Worm (Caenorhabditis elegans) whole organism, mixed stage, embryonic: ENCODE results near the gene T05G5.4.
A peak's percentile ranks its signal among the peaks of the same experiment; 100 is the strongest.

ENCODE experiments used
- bed-3 ChIP-seq: fragments of 200-800 bp; sonication (Bioruptor generic); optimal IDR thresholded peaks from 3 replicates; lab custom pipeline; 2018; ENCODE audit warnings: mild to moderate bottlenecking, missing genetic modification characterization, moderate library complexity, missing compliant biosample characterization
- blmp-1 ChIP-seq: fragments of 150-350 bp; optimal IDR thresholded peaks from 2 replicates; lab custom pipeline; 2014; ENCODE audit warnings: missing biosample characterization, missing genetic modification characterization
- ceh-43 ChIP-seq: fragments of 200-800 bp; sonication (Bioruptor generic); optimal IDR thresholded peaks from 2 replicates; lab custom pipeline; 2018; ENCODE audit warnings: mild to moderate bottlenecking, missing genetic modification characterization, moderate library complexity, missing compliant biosample characterization
- ceh-83 ChIP-seq: fragments of 200-800 bp; sonication (Bioruptor generic); optimal IDR thresholded peaks from 2 replicates; lab custom pipeline; 2018; ENCODE audit warnings: mild to moderate bottlenecking, missing genetic modification characterization, missing compliant biosample characterization
- ces-1 ChIP-seq: fragments of 150-350 bp; optimal IDR thresholded peaks from 2 replicates; lab custom pipeline; 2014; ENCODE audit warnings: missing biosample characterization, missing genetic modification reagents, missing genetic modification characterization
- cnd-1 ChIP-seq: fragments of 200-800 bp; sonication (Bioruptor generic); optimal IDR thresholded peaks from 2 replicates; lab custom pipeline; 2018; ENCODE audit warnings: mild to moderate bottlenecking, missing genetic modification characterization, missing compliant biosample characterization
- drap-1 ChIP-seq: fragments of 200-800 bp; sonication (Bioruptor generic); optimal IDR thresholded peaks from 3 replicates; lab custom pipeline; 2018; ENCODE audit warnings: mild to moderate bottlenecking, missing genetic modification characterization, missing compliant biosample characterization
- elt-1 ChIP-seq: sonication (generic microtip); optimal IDR thresholded peaks from 2 replicates; lab custom pipeline; 2017; ENCODE audit warnings: missing genetic modification characterization, mild to moderate bottlenecking, missing compliant biosample characterization, antibody characterized with exemption, moderate library complexity, borderline replicate concordance; ENCODE audit not compliant: insufficient read depth
- elt-3 ChIP-seq: fragments of 150-350 bp; optimal IDR thresholded peaks from 2 replicates; lab custom pipeline; 2014; ENCODE audit warnings: missing biosample characterization, missing genetic modification characterization
- flh-1 ChIP-seq: fragments of 200-800 bp; sonication (Bioruptor generic); optimal IDR thresholded peaks from 2 replicates; lab custom pipeline; 2018; ENCODE audit warnings: mild to moderate bottlenecking, missing genetic modification characterization, moderate library complexity, missing compliant biosample characterization
- ham-2 ChIP-seq: fragments of 200-800 bp; sonication (Bioruptor generic); optimal IDR thresholded peaks from 2 replicates; lab custom pipeline; 2018; ENCODE audit warnings: mild to moderate bottlenecking, missing genetic modification characterization, missing compliant biosample characterization
- hlh-1 ChIP-seq: fragments of 150-350 bp; optimal IDR thresholded peaks from 2 replicates; lab custom pipeline; 2014; ENCODE audit warnings: missing biosample characterization, missing genetic modification reagents, missing genetic modification characterization
- lin-13 ChIP-seq: fragments of 150-350 bp; optimal IDR thresholded peaks from 2 replicates; lab custom pipeline; 2014; ENCODE audit warnings: missing biosample characterization, missing genetic modification characterization
- lin-32 ChIP-seq: fragments of 200-800 bp; sonication (Bioruptor generic); optimal IDR thresholded peaks from 2 replicates; lab custom pipeline; 2018; ENCODE audit warnings: mild to moderate bottlenecking, missing genetic modification characterization, missing compliant biosample characterization
- lsy-2 ChIP-seq: fragments of 150-350 bp; optimal IDR thresholded peaks from 2 replicates; lab custom pipeline; 2014; ENCODE audit warnings: missing biosample characterization, missing genetic modification characterization
- mep-1 ChIP-seq: fragments of 150-350 bp; optimal IDR thresholded peaks from 2 replicates; lab custom pipeline; 2017; ENCODE audit warnings: missing biosample characterization, missing genetic modification reagents, missing genetic modification characterization, inconsistent platforms
- mls-2 ChIP-seq: sonication (generic microtip); optimal IDR thresholded peaks from 2 replicates; lab custom pipeline; 2016; ENCODE audit warnings: mild to moderate bottlenecking, missing genetic modification characterization, moderate library complexity, missing compliant biosample characterization
- nhr-12 ChIP-seq: fragments of 150-350 bp; optimal IDR thresholded peaks from 2 replicates; lab custom pipeline; 2014; ENCODE audit warnings: missing biosample characterization, missing genetic modification characterization
- nhr-2 ChIP-seq: fragments of 150-350 bp; optimal IDR thresholded peaks from 2 replicates; lab custom pipeline; 2014; ENCODE audit warnings: missing biosample characterization, missing genetic modification characterization
- nhr-237 ChIP-seq: fragments of 150-350 bp; optimal IDR thresholded peaks from 2 replicates; lab custom pipeline; 2014; ENCODE audit warnings: missing biosample characterization, missing genetic modification characterization
- nhr-28 ChIP-seq: fragments of 150-350 bp; optimal IDR thresholded peaks from 2 replicates; lab custom pipeline; 2014; ENCODE audit warnings: missing biosample characterization, missing genetic modification characterization
- nhr-76 ChIP-seq: sonication (generic microtip); optimal IDR thresholded peaks from 2 replicates; lab custom pipeline; 2017; ENCODE audit warnings: missing biosample characterization, missing genetic modification characterization
- pha-4 ChIP-seq: fragments of 150-350 bp; optimal IDR thresholded peaks from 2 replicates; lab custom pipeline; 2018; ENCODE audit warnings: missing biosample characterization, missing genetic modification reagents, missing genetic modification characterization
- sem-2 ChIP-seq: fragments of 200-800 bp; sonication (Bioruptor generic); optimal IDR thresholded peaks from 2 replicates; lab custom pipeline; 2018; ENCODE audit warnings: mild to moderate bottlenecking, missing genetic modification characterization, missing compliant biosample characterization
- snpc-4 ChIP-seq: fragments of 150-350 bp; optimal IDR thresholded peaks from 2 replicates; lab custom pipeline; 2014; ENCODE audit warnings: missing biosample characterization, missing genetic modification characterization
- sptf-1 ChIP-seq: sonication (generic microtip); optimal IDR thresholded peaks from 2 replicates; lab custom pipeline; 2017; ENCODE audit warnings: mild to moderate bottlenecking, missing genetic modification characterization, moderate library complexity, missing compliant biosample characterization
- tbx-8 ChIP-seq: fragments of 200-800 bp; sonication (Bioruptor generic); optimal IDR thresholded peaks from 2 replicates; lab custom pipeline; 2018; ENCODE audit warnings: mild to moderate bottlenecking, missing genetic modification characterization, moderate library complexity, missing compliant biosample characterization
- unc-120 ChIP-seq: sonication (generic microtip); optimal IDR thresholded peaks from 2 replicates; lab custom pipeline; 2017; ENCODE audit warnings: missing genetic modification characterization, missing compliant biosample characterization; ENCODE audit not compliant: poor library complexity, severe bottlenecking
- unc-39 ChIP-seq: fragments of 150-350 bp; optimal IDR thresholded peaks from 2 replicates; lab custom pipeline; 2014; ENCODE audit warnings: missing biosample characterization, missing genetic modification characterization
- unc-62 ChIP-seq: fragments of 150-350 bp; optimal IDR thresholded peaks from 2 replicates; lab custom pipeline; 2014; ENCODE audit warnings: missing biosample characterization, missing genetic modification reagents, missing genetic modification characterization
- ztf-11 ChIP-seq: fragments of 150-350 bp; optimal IDR thresholded peaks from 2 replicates; lab custom pipeline; 2014; ENCODE audit warnings: missing biosample characterization, missing genetic modification characterization

Gene T05G5.4

ce11 chrIII:9748694-9749093, at the start of gene T05G5.4:
Gene T05G5.4 (plus strand): TSS chrIII:9748934.
- TF ChIP-seq tbx-8 (no peak), lsy-2 (tag; lab: Kevin White, UChicago) (no peak), bed-3 (GFP tag; lab: Kevin White, UChicago) (no peak), blmp-1 (tag; lab: Kevin White, UChicago) (no peak), sptf-1 (no peak), elt-1 (no peak)

ce11 chrIII:9699576-9699975, 49.2 kb upstream of the T05G5.4 start, which contains the start of gene tlk-1:
Gene tlk-1 (plus strand): TSS chrIII:9699876.
- TF ChIP-seq flh-1 (GFP tag; lab: Kevin White, UChicago): no peak
- TF ChIP-seq lin-13: no peak
- TF ChIP-seq ztf-11 (tag; lab: Kevin White, UChicago): no peak
- no peak for TF ChIP-seq ceh-43 (GFP tag; lab: Kevin White, UChicago)
- no peak for TF ChIP-seq nhr-12 (tag; lab: Kevin White, UChicago)
- TF ChIP-seq nhr-76 (tag; lab: Kevin White, UChicago): no peak
- no peak for TF ChIP-seq unc-62 (GFP tag; lab: Kevin White, UChicago)
- TF ChIP-seq lin-32: no peak
- TF ChIP-seq nhr-28 (tag; lab: Kevin White, UChicago): no peak
- no peak for TF ChIP-seq sptf-1
- no peak for TF ChIP-seq cnd-1 (tag; lab: Kevin White, UChicago)
- TF ChIP-seq bed-3 (GFP tag; lab: Kevin White, UChicago): no peak
- TF ChIP-seq drap-1 (GFP tag; lab: Kevin White, UChicago): no peak
- no peak for TF ChIP-seq unc-120 (tag; lab: Kevin White, UChicago)
- TF ChIP-seq hlh-1 (tag; lab: Kevin White, UChicago): no peak
- TF ChIP-seq ceh-83 (GFP tag; lab: Kevin White, UChicago): no peak
- no peak for TF ChIP-seq mep-1
- no peak for TF ChIP-seq elt-3 (tag; lab: Kevin White, UChicago)
- TF ChIP-seq, all 35 proteins: peak for 0

- TF ChIP-seq lin-32 (no peak), unc-62 (GFP tag; lab: Kevin White, UChicago) (peak; percentile 59), nhr-2 (tag; lab: Kevin White, UChicago) (peak; percentile 68), ham-2 (GFP tag; lab: Kevin White, UChicago) (peak; percentile 11), mls-2 (tag; lab: Kevin White, UChicago) (no peak), nhr-28 (tag; lab: Kevin White, UChicago) (no peak), pha-4 (tag; lab: Kevin White, UChicago) (no peak), flh-1 (GFP tag; lab: Kevin White, UChicago) (no peak), lsy-2 (tag; lab: Kevin White, UChicago) (no peak), snpc-4 (tag; lab: Kevin White, UChicago) (no peak), nhr-237 (no peak), drap-1 (GFP tag; lab: Kevin White, UChicago) (peak; percentile 7), ceh-43 (GFP tag; lab: Kevin White, UChicago) (no peak), unc-39 (tag; lab: Kevin White, UChicago) (no peak), ces-1 (peak; percentile 47), sem-2 (GFP tag; lab: Kevin White, UChicago) (no peak)
Observed at ce11 chrIII:9700114-9700690, 48.5 kb upstream of the T05G5.4 start.

ce11 chrIII:9701798-9702197, 46.9 kb upstream of the T05G5.4 start:
- TF ChIP-seq mep-1: no peak
- TF ChIP-seq unc-120 (tag; lab: Kevin White, UChicago): peak; percentile 9
- no peak for TF ChIP-seq flh-1 (GFP tag; lab: Kevin White, UChicago)

ce11 chrIII:9702665-9703252, 46.0 kb upstream of the T05G5.4 start:
- no peak for TF ChIP-seq flh-1 (GFP tag; lab: Kevin White, UChicago)
- no peak for TF ChIP-seq snpc-4 (tag; lab: Kevin White, UChicago)
- TF ChIP-seq bed-3 (GFP tag; lab: Kevin White, UChicago): no peak
- no peak for TF ChIP-seq nhr-12 (tag; lab: Kevin White, UChicago)
- TF ChIP-seq pha-4 (tag; lab: Kevin White, UChicago): no peak
- no peak for TF ChIP-seq ces-1
- TF ChIP-seq elt-3 (tag; lab: Kevin White, UChicago): no peak
